Worm (Caenorhabditis elegans): Measurements from ENCODE around the gene C25H3.15.

DNA sequence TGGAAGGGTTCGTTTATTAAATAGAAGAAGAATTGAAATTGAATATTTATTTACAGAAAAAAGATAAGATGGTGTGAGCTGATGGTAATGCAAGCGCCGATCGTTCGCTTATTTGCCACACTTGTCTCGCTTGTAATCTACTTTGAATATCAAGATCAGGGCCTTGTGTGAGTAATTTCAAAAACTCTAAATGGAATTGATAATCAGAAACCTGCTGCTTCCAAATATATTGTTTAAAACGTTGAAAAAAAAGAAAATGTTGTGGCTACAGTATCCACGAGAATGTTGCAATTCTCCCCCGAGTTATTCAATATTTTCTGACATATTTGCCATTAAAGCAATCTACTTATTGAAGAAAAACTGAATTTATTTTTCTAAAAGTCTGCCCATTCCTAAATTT, 45.7 kb downstream of the C25H3.15 start:
- TF ChIP-seq ceh-82 (tag; optimal IDR thresholded peaks at IDR 0.05) (no peak), nhr-77 (tag; optimal IDR thresholded peaks at IDR 0.05) (no peak), mdl-1 (tag; optimal IDR thresholded peaks at IDR 0.05) (no peak), lin-39 (tag; optimal IDR thresholded peaks at IDR 0.05) (no peak), snpc-4 (tag; optimal IDR thresholded peaks at IDR 0.05) (no peak), ama-1 (optimal IDR thresholded peaks at IDR 0.05) (no peak), nhr-237 (tag; optimal IDR thresholded peaks at IDR 0.05) (no peak), unc-39 (tag; optimal IDR thresholded peaks at IDR 0.05) (no peak), ztf-4 (tag; optimal IDR thresholded peaks at IDR 0.05) (no peak), blmp-1 (tag; optimal IDR thresholded peaks at IDR 0.05; ENCODE audit: insufficient read depth) (no peak), ceh-16 (tag; optimal IDR thresholded peaks at IDR 0.05) (no peak), R02D3.7 (tag; optimal IDR thresholded peaks at IDR 0.05) (no peak), sma-3 (GFP tag; optimal IDR thresholded peaks at IDR 0.05) (no peak)

Data from whole organism, L2 larva.